Fruit fly (Drosophila melanogaster) whole organism: ENCODE data around the gene Uch.

ENCODE experiments used
- Dll ChIP-seq: fragments of >200 bp; optimal IDR thresholded peaks from 2 replicates; lab custom pipeline; 2017
- pan ChIP-seq: fragments of >200 bp; optimal IDR thresholded peaks from 2 replicates; lab custom pipeline; 2017
- usp ChIP-seq: fragments of >200 bp; optimal IDR thresholded peaks from 2 replicates; lab custom pipeline; 2017; ENCODE audit warnings: missing biosample characterization, missing genetic modification characterization, mixed read lengths

DNA sequence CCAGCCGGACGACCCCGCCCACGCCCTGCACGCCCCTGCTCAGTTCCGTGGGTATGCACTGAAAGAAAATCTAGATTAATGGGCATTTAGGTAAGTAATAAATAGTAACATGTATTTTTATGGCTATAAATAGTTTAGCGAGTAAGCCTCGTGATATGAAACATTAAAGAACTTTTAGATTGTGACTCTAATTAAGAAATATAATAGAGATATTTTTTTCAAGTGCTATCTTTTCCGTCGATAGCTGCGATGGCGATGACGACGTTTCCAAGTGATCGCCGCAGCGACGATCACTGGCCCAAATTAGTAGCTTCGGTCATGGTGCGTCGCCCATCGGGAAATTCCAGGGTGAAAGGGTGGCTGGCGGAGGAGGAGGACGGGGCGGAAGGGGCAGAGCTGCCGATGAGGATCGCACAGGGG is 33.9 kb downstream of the Uch start:
- TF ChIP-seq Dll (lab: Kevin White, UChicago) (no peak), usp (no peak), pan (no peak)
